Fruit fly (Drosophila melanogaster): Measurements from ENCODE around the gene CG18518.

The CG18518 gene

dm6 chr2L:15835558-15835957 is at the start of gene CG18518:
CG18518 (minus strand) TSS chr2L:15835658.
- TF ChIP-seq CG1529 (GFP tag; optimal IDR thresholded peaks at IDR 0.05) (no peak), da (GFP tag; optimal IDR thresholded peaks at IDR 0.05) (no peak), Stat92E (GFP tag; optimal IDR thresholded peaks at IDR 0.05) (no peak), fd64A (GFP tag; optimal IDR thresholded peaks at IDR 0.05) (no peak), CG6765 (GFP tag; optimal IDR thresholded peaks at IDR 0.05) (no peak), h (optimal IDR thresholded peaks at IDR 0.05) (no peak), org-1 (GFP tag; optimal IDR thresholded peaks at IDR 0.05) (no peak), CG8765 (GFP tag; IDR thresholded peaks at IDR 0.05) (no peak), kay (GFP tag; optimal IDR thresholded peaks at IDR 0.05) (no peak), CG30403 (GFP tag; optimal IDR thresholded peaks at IDR 0.05) (no peak), CG10979 (tag; optimal IDR thresholded peaks at IDR 0.05) (no peak), CG2120 (GFP tag; optimal IDR thresholded peaks at IDR 0.05) (no peak), dan (GFP tag; IDR thresholded peaks at IDR 0.05) (no peak)

dm6 chr2L:15883090-15883489 is 47.6 kb upstream of the CG18518 start, which contains the start of gene CG44475:
CG44475 (minus strand) TSS chr2L:15883190.
- TF ChIP-seq CG16863 (GFP tag; optimal IDR thresholded peaks at IDR 0.05) (no peak), CG9932 (GFP tag; IDR thresholded peaks at IDR 0.05) (no peak), schlank (tag; optimal IDR thresholded peaks at IDR 0.05) (no peak), CG4707 (GFP tag; optimal IDR thresholded peaks at IDR 0.05) (no peak), CG6175 (GFP tag; IDR thresholded peaks at IDR 0.05) (no peak), CG12769 (tag; optimal IDR thresholded peaks at IDR 0.05) (no peak), Poxn (GFP tag; IDR thresholded peaks at IDR 0.05) (no peak), CG13424 (tag; optimal IDR thresholded peaks at IDR 0.05) (no peak), E2f2 (GFP tag; IDR thresholded peaks at IDR 0.05) (no peak)

DNA sequence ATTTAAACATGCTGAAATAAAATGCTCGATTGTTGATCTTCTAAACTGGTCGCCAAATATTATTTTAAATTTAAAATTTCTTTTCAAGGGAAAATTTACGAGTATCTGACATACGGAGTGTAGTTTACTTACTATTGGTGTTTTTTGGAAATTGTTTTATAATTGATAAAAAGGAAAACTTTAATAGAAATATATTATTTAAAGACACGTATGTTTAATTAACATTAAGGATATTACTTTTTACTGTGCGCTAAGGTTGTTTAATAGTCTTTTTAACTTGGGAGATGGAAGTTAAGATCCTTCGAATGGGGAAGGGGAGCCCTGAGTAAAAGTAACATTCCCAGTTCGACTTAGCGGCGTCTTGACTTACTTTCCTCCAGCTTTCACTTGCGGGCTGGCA is 44.6 kb upstream of the CG18518 start, which contains the start of gene CG7653:
Gene CG7653, minus strand, starts transcription at position 101 of the 400 bp plus-strand sequence.
- no peak for TF ChIP-seq CG9609 (GFP tag; optimal IDR thresholded peaks at IDR 0.05)
- no peak for TF ChIP-seq ranshi (GFP tag; IDR thresholded peaks at IDR 0.05)
- TF ChIP-seq nau (GFP tag; optimal IDR thresholded peaks at IDR 0.05) = no peak
- TF ChIP-seq CG43689 (GFP tag; IDR thresholded peaks at IDR 0.05) = no peak

- no peak for TF ChIP-seq ac (GFP tag; optimal IDR thresholded peaks at IDR 0.05)
- TF ChIP-seq CG10267 (tag; optimal IDR thresholded peaks at IDR 0.05) = no peak
- no peak for TF ChIP-seq CG3281 (GFP tag; optimal IDR thresholded peaks at IDR 0.05)
- no peak for TF ChIP-seq CG33213 (GFP tag; optimal IDR thresholded peaks at IDR 0.05)
- TF ChIP-seq Mrtf (GFP tag; IDR thresholded peaks at IDR 0.05) = no peak
- TF ChIP-seq CG17361 (GFP tag; IDR thresholded peaks at IDR 0.05) = no peak
- no peak for TF ChIP-seq fd96Cb (tag; optimal IDR thresholded peaks at IDR 0.05)
- TF ChIP-seq CG16813 (GFP tag; IDR thresholded peaks at IDR 0.05; ENCODE audit: partially characterized antibody) = no peak
- no peak for TF ChIP-seq Opbp (GFP tag; IDR thresholded peaks at IDR 0.05; ENCODE audit: partially characterized antibody)
- TF ChIP-seq CG16815 (GFP tag; optimal IDR thresholded peaks at IDR 0.05) = no peak
- TF ChIP-seq CG13624 (GFP tag; optimal IDR thresholded peaks at IDR 0.05) = no peak
- TF ChIP-seq CG1233 (GFP tag; optimal IDR thresholded peaks at IDR 0.05) = no peak
- no peak for TF ChIP-seq CG8388 (GFP tag; optimal IDR thresholded peaks at IDR 0.05)
Measured at dm6 chr2L:15865361-15865760, 29.9 kb upstream of the CG18518 start, which contains the start of gene CG42792. CG42792 (minus strand) TSS chr2L:15865461.
